Fruit fly (Drosophila melanogaster) whole organism, adult: ENCODE measurements around the gene CG42729.

Experiments used
- CG11617 ChIP-seq: fragments of 200-800 bp; sonication (Bioruptor generic); optimal IDR thresholded peaks from 2 replicates; lab custom pipeline; 2017; ENCODE audit warnings: mild to moderate bottlenecking, missing biosample characterization, missing genetic modification reagents, missing genetic modification characterization
- CG12768 ChIP-seq: fragments of 200-800 bp; sonication (Bioruptor generic); optimal IDR thresholded peaks from 2 replicates; lab custom pipeline; 2017; ENCODE audit warnings: missing biosample characterization, missing genetic modification characterization, mild to moderate bottlenecking, moderate library complexity, missing genetic modification reagents
- CG14711 ChIP-seq: fragments of 200-800 bp; sonication (Bioruptor generic); optimal IDR thresholded peaks from 2 replicates; lab custom pipeline; 2018; ENCODE audit warnings: missing biosample characterization, mild to moderate bottlenecking, missing genetic modification characterization, moderate library complexity
- CG1620 ChIP-seq: fragments of 200-800 bp; sonication (Bioruptor generic); optimal IDR thresholded peaks from 2 replicates; lab custom pipeline; 2016; ENCODE audit warnings: missing biosample characterization, missing genetic modification characterization
- CG33017 ChIP-seq: fragments of 200-800 bp; sonication (Bioruptor generic); optimal IDR thresholded peaks from 2 replicates; lab custom pipeline; 2018; ENCODE audit warnings: missing biosample characterization, mild to moderate bottlenecking, missing genetic modification characterization, moderate library complexity
- CG5204 ChIP-seq: fragments of 200-800 bp; sonication (Bioruptor generic); optimal IDR thresholded peaks from 2 replicates; lab custom pipeline; 2016; ENCODE audit warnings: missing biosample characterization, missing genetic modification characterization
- CG7045 ChIP-seq: fragments of 200-800 bp; sonication (Bioruptor generic); optimal IDR thresholded peaks from 2 replicates; lab custom pipeline; 2017; ENCODE audit warnings: missing biosample characterization, mild to moderate bottlenecking, missing genetic modification characterization
- CG7101 ChIP-seq: fragments of 200-800 bp; sonication (Bioruptor generic); optimal IDR thresholded peaks from 2 replicates; lab custom pipeline; 2018; ENCODE audit warnings: missing biosample characterization, mild to moderate bottlenecking, missing genetic modification characterization, moderate library complexity
- Clk ChIP-seq: fragments of 200-800 bp; sonication (Bioruptor generic); optimal IDR thresholded peaks from 2 replicates; lab custom pipeline; 2017; ENCODE audit warnings: missing biosample characterization, missing genetic modification characterization
- Crg-1 ChIP-seq: fragments of 200-800 bp; sonication (Bioruptor generic); optimal IDR thresholded peaks from 2 replicates; lab custom pipeline; 2016; ENCODE audit warnings: missing biosample characterization, missing genetic modification characterization
- Hr96 ChIP-seq: fragments of 200-800 bp; sonication (Bioruptor generic); optimal IDR thresholded peaks from 2 replicates; lab custom pipeline; 2016; ENCODE audit warnings: missing biosample characterization, missing genetic modification characterization
- Mnt ChIP-seq: fragments of 200-800 bp; sonication (Bioruptor generic); optimal IDR thresholded peaks from 2 replicates; lab custom pipeline; 2016; ENCODE audit warnings: missing biosample characterization, mild to moderate bottlenecking, missing genetic modification characterization
- bab1 ChIP-seq: fragments of 200-800 bp; sonication (Bioruptor generic); optimal IDR thresholded peaks from 3 replicates; lab custom pipeline; 2019; ENCODE audit warnings: missing biosample characterization, mild to moderate bottlenecking, missing genetic modification characterization, moderate library complexity
- cic ChIP-seq: fragments of 200-800 bp; sonication (Bioruptor generic); optimal IDR thresholded peaks from 2 replicates; lab custom pipeline; 2017; ENCODE audit warnings: missing biosample characterization, mild to moderate bottlenecking, missing genetic modification characterization, moderate library complexity
- cnc ChIP-seq, 2 experiments: fragments of >200 bp; optimal IDR thresholded peaks; 2 replicates each; lab custom pipeline; 2017
- kay ChIP-seq: fragments of 200-800 bp; sonication (Bioruptor generic); peaks from one replicate; lab custom pipeline; 2016; ENCODE audit warnings: missing biosample characterization, missing genetic modification characterization, borderline replicate concordance
- ovo ChIP-seq: fragments of 200-800 bp; sonication (Bioruptor generic); optimal IDR thresholded peaks from 2 replicates; lab custom pipeline; 2016; ENCODE audit warnings: missing biosample characterization, missing genetic modification characterization
- pad ChIP-seq: fragments of 200-800 bp; sonication (Bioruptor generic); optimal IDR thresholded peaks from 3 replicates; lab custom pipeline; 2017; ENCODE audit warnings: missing biosample characterization, missing genetic modification characterization, mild to moderate bottlenecking, moderate library complexity, missing genetic modification reagents
- tj ChIP-seq: fragments of 200-800 bp; sonication (Bioruptor generic); optimal IDR thresholded peaks from 3 replicates; lab custom pipeline; 2017; ENCODE audit warnings: missing biosample characterization, mild to moderate bottlenecking, missing genetic modification characterization, moderate library complexity
- toe ChIP-seq: fragments of 200-800 bp; sonication (Bioruptor generic); optimal IDR thresholded peaks from 2 replicates; lab custom pipeline; 2016; ENCODE audit warnings: missing biosample characterization, missing genetic modification characterization

The CG42729 gene

dm6 chr3L:15534274-15535227 is 7.2 kb upstream of the CG42729 start:
- TF ChIP-seq toe (peak; percentile 79), cic (GFP tag; lab: Kevin White, UChicago) (no peak), CG7045 (GFP tag; lab: Kevin White, UChicago) (peak; percentile 60), Clk (peak; percentile 13), Hr96 (peak; percentile 64), CG11617 (peak; percentile 86), pad (peak; percentile 40), CG5204 (peak; percentile 78), ovo (GFP tag; lab: Kevin White, UChicago) (no peak), bab1 (GFP tag; lab: Kevin White, UChicago) (peak; percentile 28), CG1620 (GFP tag; lab: Kevin White, UChicago) (peak; percentile 30), Crg-1 (peak; percentile 61), tj (GFP tag; lab: Kevin White, UChicago) (peak; percentile 56), CG7101 (tag; lab: Kevin White, UChicago) (peak; percentile 59), Mnt (GFP tag; lab: Kevin White, UChicago) (peak; percentile 55), CG12768 (GFP tag; lab: Kevin White, UChicago) (peak; percentile 51), cnc (optimal IDR thresholded peaks at IDR 0.05; lab: Kevin White, UChicago) (no peak), CG14711 (tag; lab: Kevin White, UChicago) (no peak), kay (no peak), CG33017 (tag; lab: Kevin White, UChicago) (peak; percentile 43)

- peak; percentile 24 for TF ChIP-seq CG14711 (tag; lab: Kevin White, UChicago)
- peak; percentile 7 for TF ChIP-seq Hr96
- TF ChIP-seq Mnt (GFP tag; lab: Kevin White, UChicago) = no peak
- peak; percentile 14 for TF ChIP-seq CG7101 (tag; lab: Kevin White, UChicago)
- TF ChIP-seq kay = peak; percentile 85
- no peak for TF ChIP-seq cic (GFP tag; lab: Kevin White, UChicago)
- peak; percentile 23 for TF ChIP-seq CG5204
- TF ChIP-seq bab1 (GFP tag; lab: Kevin White, UChicago) = no peak
- no peak for TF ChIP-seq CG1620 (GFP tag; lab: Kevin White, UChicago)
These were observed 6.2 kb upstream of the CG42729 start for dm6 chr3L:15533402-15534129.

DNA sequence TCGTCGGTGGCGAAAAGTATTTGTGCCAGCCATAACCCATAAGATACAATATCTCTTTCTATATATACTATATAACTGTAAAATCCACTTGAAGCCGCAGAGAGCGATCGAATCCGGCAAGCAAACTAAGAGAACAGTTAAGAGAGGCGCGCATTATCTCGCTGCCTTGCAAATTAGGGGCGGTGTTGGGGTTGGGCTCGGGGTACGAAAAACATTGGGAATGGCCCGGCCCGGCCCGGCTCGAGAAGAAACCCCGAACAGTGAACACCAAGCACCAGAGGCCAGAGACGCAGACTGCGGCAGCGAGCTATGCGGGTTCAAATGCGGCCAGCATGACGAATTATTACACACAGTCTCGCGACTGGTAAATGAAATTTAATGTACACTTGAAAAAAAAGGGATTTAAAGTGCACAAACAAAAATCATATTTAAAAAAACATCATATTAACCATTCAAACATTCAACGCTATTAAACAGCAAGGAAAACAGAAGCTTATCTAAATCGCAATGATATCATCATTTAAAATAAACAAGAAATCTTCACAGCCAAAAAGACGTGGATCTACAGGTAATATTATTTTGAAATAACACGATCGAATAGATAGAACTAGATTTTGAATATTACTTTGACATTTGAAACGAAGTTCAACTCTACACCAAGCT is 5.2 kb upstream of the CG42729 start:
- TF ChIP-seq CG11617 (no peak), cic (GFP tag; lab: Kevin White, UChicago) (no peak), CG7101 (tag; lab: Kevin White, UChicago) (no peak), ovo (GFP tag; lab: Kevin White, UChicago) (peak; percentile 57), Clk (no peak), kay (peak; percentile 83), Crg-1 (no peak), CG12768 (GFP tag; lab: Kevin White, UChicago) (peak; percentile 82), Hr96 (peak; percentile 23), CG33017 (tag; lab: Kevin White, UChicago) (no peak), Mnt (GFP tag; lab: Kevin White, UChicago) (no peak), cnc (optimal IDR thresholded peaks at IDR 0.05; lab: Kevin White, UChicago) (no peak), CG5204 (peak; percentile 2), pad (no peak), CG7045 (GFP tag; lab: Kevin White, UChicago) (no peak), tj (GFP tag; lab: Kevin White, UChicago) (peak; percentile 22), toe (peak; percentile 5), CG14711 (tag; lab: Kevin White, UChicago) (peak; percentile 23), CG1620 (GFP tag; lab: Kevin White, UChicago) (no peak), bab1 (GFP tag; lab: Kevin White, UChicago) (no peak)

- TF ChIP-seq pad (no peak), CG11617 (no peak), cnc (optimal IDR thresholded peaks at IDR 0.05; lab: Kevin White, UChicago) (no peak), cic (GFP tag; lab: Kevin White, UChicago) (peak; percentile 85), CG7101 (tag; lab: Kevin White, UChicago) (no peak), bab1 (GFP tag; lab: Kevin White, UChicago) (no peak)
These were observed 4.4 kb upstream of the CG42729 start, which contains the start of gene CG43248 for dm6 chr3L:15531423-15532325. CG43248 (minus strand) TSS chr3L:15531473.
